Worm (Caenorhabditis elegans): Measurements from ENCODE around the gene sdz-38.
A peak's percentile ranks its signal among the peaks of the same experiment; 100 is the strongest.

The sdz-38 gene

DNA sequence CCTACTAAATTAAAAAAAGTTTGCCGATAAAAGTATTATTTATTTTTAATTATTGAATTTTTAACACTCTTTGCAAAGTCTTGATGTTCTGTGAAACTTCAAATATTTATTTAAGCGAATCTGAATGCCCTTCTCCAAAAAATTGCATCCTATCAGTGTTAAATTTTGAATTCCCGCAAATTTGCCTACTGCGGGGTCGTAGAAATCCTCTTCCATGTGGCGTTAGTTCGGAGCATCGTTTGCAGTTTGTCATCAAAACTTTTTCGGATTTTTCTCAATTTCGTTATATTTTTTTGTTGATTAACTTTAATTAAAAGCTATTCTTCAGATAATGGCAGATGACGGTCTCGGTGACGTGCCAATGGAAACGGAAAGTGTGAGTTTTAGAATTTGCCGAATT, 41.2 kb downstream of the sdz-38 start, which contains the start of gene ufd-3 (continued):
- TF ChIP-seq egl-27 (tag; optimal IDR thresholded peaks at IDR 0.05) (peak; percentile 72), lsy-2 (tag; optimal IDR thresholded peaks at IDR 0.05) (peak; percentile 73 to 93), gmeb-1 (tag; optimal IDR thresholded peaks at IDR 0.05) (peak; percentile 97), dmd-4 (tag; optimal IDR thresholded peaks at IDR 0.05) (no peak), nhr-12 (tag; optimal IDR thresholded peaks at IDR 0.05) (no peak)

DNA sequence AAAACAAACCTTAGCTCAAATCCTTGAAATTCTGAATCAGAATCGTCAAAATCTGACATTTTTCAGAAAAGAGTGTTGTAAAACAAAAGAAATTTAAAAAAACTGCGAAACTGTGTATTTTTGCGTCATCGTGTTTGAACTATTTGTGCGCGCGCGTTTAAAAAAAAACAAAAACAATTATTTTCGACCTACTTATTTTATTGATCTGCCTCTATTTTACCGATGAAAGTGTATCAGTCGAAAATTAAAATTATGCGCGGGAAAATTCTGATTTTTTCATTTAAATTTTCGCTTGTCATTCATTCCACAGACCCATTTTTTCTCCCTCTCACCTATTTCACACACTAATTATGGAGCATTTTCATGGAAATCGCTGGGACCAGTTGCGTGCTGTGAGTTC, 42.8 kb downstream of the sdz-38 start, which contains the start of the genes C05C10.7 and C05C10.5:
C05C10.7 (minus strand) TSS at position 95 of the 400 bp plus-strand sequence.
C05C10.5 (plus strand) TSS at position 164 of the 400 bp plus-strand sequence.
- TF ChIP-seq crh-2 (tag; optimal IDR thresholded peaks at IDR 0.05) (no peak), lin-11 (tag; optimal IDR thresholded peaks at IDR 0.05) (no peak)

DNA sequence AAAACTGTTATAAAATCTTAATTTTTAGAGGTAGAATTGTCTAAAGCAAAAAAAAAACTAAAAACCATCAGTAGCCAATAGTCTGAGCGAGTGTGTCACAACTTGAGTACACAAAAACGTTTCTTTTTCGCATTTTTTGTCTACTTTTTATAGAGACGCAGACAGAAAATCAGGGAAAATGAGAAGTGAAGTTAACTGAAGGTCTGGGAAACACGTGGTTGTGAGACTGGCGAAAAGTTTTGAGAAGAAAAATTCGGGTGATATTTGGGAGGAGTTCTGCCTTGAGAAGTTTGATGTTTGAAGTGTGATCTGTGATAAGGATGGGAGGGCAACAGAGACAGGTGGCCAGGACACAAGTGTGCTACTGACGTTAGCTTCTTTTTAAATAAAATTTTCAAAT, 44.0 kb downstream of the sdz-38 start:
- peak; percentile 88 for TF ChIP-seq fos-1 (tag; optimal IDR thresholded peaks at IDR 0.05)
- TF ChIP-seq lin-39 (tag; optimal IDR thresholded peaks at IDR 0.05) = no peak
- TF ChIP-seq lsy-2 (tag; optimal IDR thresholded peaks at IDR 0.05) = peak in 1 of 2 experiments; percentile 80
- TF ChIP-seq mdl-1 (tag; optimal IDR thresholded peaks at IDR 0.05) = peak in 1 of 2 experiments; percentile 90
- no peak for TF ChIP-seq nhr-12 (tag; optimal IDR thresholded peaks at IDR 0.05)
- TF ChIP-seq nhr-129 (tag; optimal IDR thresholded peaks at IDR 0.05) = peak; percentile 94
- peak; percentile 46 for TF ChIP-seq unc-55 (GFP tag; optimal IDR thresholded peaks at IDR 0.05)
- TF ChIP-seq blmp-1 (tag; optimal IDR thresholded peaks at IDR 0.05; ENCODE audit: insufficient read depth) = peak; percentile 86
- TF ChIP-seq C34F6.9 (tag; optimal IDR thresholded peaks at IDR 0.05) = peak; percentile 92
- peak; percentile 44 for TF ChIP-seq nhr-6 (tag; optimal IDR thresholded peaks at IDR 0.05)
- peak; percentile 62 for TF ChIP-seq ama-1 (optimal IDR thresholded peaks at IDR 0.05)
- no peak for TF ChIP-seq nhr-237 (tag; optimal IDR thresholded peaks at IDR 0.05)
- TF ChIP-seq gmeb-1 (tag; optimal IDR thresholded peaks at IDR 0.05) = peak; percentile 67
- TF ChIP-seq unc-39 (tag; optimal IDR thresholded peaks at IDR 0.05) = no peak
- TF ChIP-seq nhr-77 (tag; optimal IDR thresholded peaks at IDR 0.05) = no peak
- TF ChIP-seq egl-27 (tag; optimal IDR thresholded peaks at IDR 0.05) = peak; percentile 34
- peak; percentile 93 for TF ChIP-seq nhr-10 (tag; optimal IDR thresholded peaks at IDR 0.05)
- TF ChIP-seq sem-4 (tag; optimal IDR thresholded peaks at IDR 0.05) = peak; percentile 32
- no peak for TF ChIP-seq nhr-23 (tag; optimal IDR thresholded peaks at IDR 0.05)
- TF ChIP-seq lin-11 (tag; optimal IDR thresholded peaks at IDR 0.05) = no peak
- peak; percentile 91 for TF ChIP-seq crh-2 (tag; optimal IDR thresholded peaks at IDR 0.05)
- TF ChIP-seq sma-9 (GFP tag; optimal IDR thresholded peaks at IDR 0.05) = peak; percentile 91
- TF ChIP-seq sma-9 (tag; optimal IDR thresholded peaks at IDR 0.05) = no peak
- peak; percentile 82 for TF ChIP-seq sma-3 (GFP tag; optimal IDR thresholded peaks at IDR 0.05)
- TF ChIP-seq R02D3.7 (tag; optimal IDR thresholded peaks at IDR 0.05) = no peak
- peak; percentile 28 for TF ChIP-seq snpc-4 (tag; optimal IDR thresholded peaks at IDR 0.05)
- no peak for TF ChIP-seq Y55F3AM.14 (GFP tag; optimal IDR thresholded peaks at IDR 0.05)
- peak; percentile 67 for TF ChIP-seq lin-13 (GFP tag; optimal IDR thresholded peaks at IDR 0.05)
- no peak for TF ChIP-seq alr-1 (tag; optimal IDR thresholded peaks at IDR 0.05)
- TF ChIP-seq nhr-25 (tag; optimal IDR thresholded peaks at IDR 0.05) = peak; percentile 89
- TF ChIP-seq nhr-21 (tag; optimal IDR thresholded peaks at IDR 0.05) = peak; percentile 90
- TF ChIP-seq ztf-4 (tag; optimal IDR thresholded peaks at IDR 0.05) = peak; percentile 82
- no peak for TF ChIP-seq ztf-11 (tag; optimal IDR thresholded peaks at IDR 0.05)
- no peak for TF ChIP-seq zag-1 (tag; optimal IDR thresholded peaks at IDR 0.05)
- TF ChIP-seq F13H6.1 (tag; optimal IDR thresholded peaks at IDR 0.05) = peak; percentile 83
- no peak for TF ChIP-seq elt-1 (tag; optimal IDR thresholded peaks at IDR 0.05)
- TF ChIP-seq ZK546.5 (tag; optimal IDR thresholded peaks at IDR 0.05) = no peak

DNA sequence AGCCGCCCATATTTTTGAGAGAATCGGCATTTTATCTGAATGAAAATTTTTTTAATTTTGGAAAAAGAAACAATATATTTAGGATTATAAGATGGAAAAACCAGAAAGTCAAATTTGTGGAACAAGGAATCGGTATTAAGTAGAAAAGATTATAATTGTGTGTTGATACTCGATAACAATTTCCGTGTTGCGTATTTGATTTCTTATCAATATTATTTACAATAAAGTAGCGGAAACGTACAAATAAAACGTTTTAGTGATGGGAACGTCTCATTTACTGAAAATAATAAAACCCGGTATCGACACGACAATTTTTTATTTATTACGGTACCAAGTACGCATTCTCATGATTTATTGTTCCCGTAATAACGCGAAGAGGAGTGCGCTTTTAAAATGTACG, 44.8 kb downstream of the sdz-38 start, which contains the start of gene C05C10.3:
C05C10.3 (minus strand) TSS at position 35 of the 400 bp plus-strand sequence.
- TF ChIP-seq peb-1 (tag; optimal IDR thresholded peaks at IDR 0.05) = no peak
- TF ChIP-seq alr-1 (tag; optimal IDR thresholded peaks at IDR 0.05) = no peak
- TF ChIP-seq ceh-16 (tag; optimal IDR thresholded peaks at IDR 0.05) = no peak
- TF ChIP-seq nhr-21 (tag; optimal IDR thresholded peaks at IDR 0.05) = no peak
- no peak for TF ChIP-seq zag-1 (tag; optimal IDR thresholded peaks at IDR 0.05)
- TF ChIP-seq nhr-10 (tag; optimal IDR thresholded peaks at IDR 0.05) = no peak
- TF ChIP-seq nhr-237 (tag; optimal IDR thresholded peaks at IDR 0.05) = no peak
- no peak for TF ChIP-seq aly-2 (tag; optimal IDR thresholded peaks at IDR 0.05)
- TF ChIP-seq mab-5 (tag; optimal IDR thresholded peaks at IDR 0.05) = no peak
- no peak for TF ChIP-seq gmeb-1 (tag; optimal IDR thresholded peaks at IDR 0.05)
- no peak for TF ChIP-seq unc-62 (GFP tag; optimal IDR thresholded peaks at IDR 0.05)
- no peak for TF ChIP-seq ztf-1 (GFP tag; conservative IDR thresholded peaks at IDR 0.05)
- TF ChIP-seq ceh-82 (tag; optimal IDR thresholded peaks at IDR 0.05) = no peak
- TF ChIP-seq C34F6.9 (tag; optimal IDR thresholded peaks at IDR 0.05) = no peak
- no peak for TF ChIP-seq lsy-2 (tag; optimal IDR thresholded peaks at IDR 0.05)
- TF ChIP-seq nhr-77 (tag; optimal IDR thresholded peaks at IDR 0.05) = no peak
- no peak for TF ChIP-seq sem-4 (tag; optimal IDR thresholded peaks at IDR 0.05)

Measured in whole organism, L2 larva.